Worm (Caenorhabditis elegans): ENCODE results near the gene mrp-2.

ce11 chrX:617730-618129 lies 45.2 kb upstream of the mrp-2 start:
- TF ChIP-seq nhr-28 (tag; optimal IDR thresholded peaks at IDR 0.05) (no peak), unc-39 (tag; optimal IDR thresholded peaks at IDR 0.05) (no peak), nhr-237 (tag; optimal IDR thresholded peaks at IDR 0.05) (no peak), sptf-1 (tag; optimal IDR thresholded peaks at IDR 0.05) (no peak), ces-1 (GFP tag; optimal IDR thresholded peaks at IDR 0.05) (no peak), nhr-12 (tag; optimal IDR thresholded peaks at IDR 0.05) (no peak), blmp-1 (tag; optimal IDR thresholded peaks at IDR 0.05) (no peak)
